Worm (Caenorhabditis elegans) whole organism, L3 larva: ENCODE data around the gene F43H9.4.

Experiments used
- R02D3.7 ChIP-seq: fragments of 150-350 bp; optimal IDR thresholded peaks from 2 replicates; lab custom pipeline; 2014; ENCODE audit warnings: missing biosample characterization, missing genetic modification characterization
- ZK546.5 ChIP-seq: sonication (generic microtip); optimal IDR thresholded peaks from 2 replicates; lab custom pipeline; 2017; ENCODE audit warnings: missing biosample characterization, missing genetic modification characterization
- aly-2 ChIP-seq: fragments of 150-350 bp; optimal IDR thresholded peaks from 2 replicates; lab custom pipeline; 2014; ENCODE audit warnings: missing biosample characterization, missing genetic modification characterization
- ama-1 ChIP-seq: fragments of 150-350 bp; optimal IDR thresholded peaks from 2 replicates; lab custom pipeline; 2018
- ceh-28 ChIP-seq: fragments of 150-350 bp; optimal IDR thresholded peaks from 2 replicates; lab custom pipeline; 2014; ENCODE audit warnings: missing biosample characterization, missing genetic modification reagents, missing genetic modification characterization
- ceh-82 ChIP-seq: fragments of 150-350 bp; optimal IDR thresholded peaks from 2 replicates; lab custom pipeline; 2014; ENCODE audit warnings: missing biosample characterization, missing genetic modification characterization
- egl-27 ChIP-seq: sonication (generic microtip); optimal IDR thresholded peaks from 4 replicates; lab custom pipeline; 2017; ENCODE audit warnings: missing biosample characterization, missing genetic modification reagents, missing genetic modification characterization
- egl-5 ChIP-seq: fragments of 150-350 bp; optimal IDR thresholded peaks from 2 replicates; lab custom pipeline; 2017; ENCODE audit warnings: missing biosample characterization, missing genetic modification reagents, missing genetic modification characterization, inconsistent platforms
- elt-2 ChIP-seq: sonication (generic microtip); optimal IDR thresholded peaks from 2 replicates; lab custom pipeline; 2016; ENCODE audit warnings: missing genetic modification reagents, mild to moderate bottlenecking, missing genetic modification characterization, missing compliant biosample characterization
- elt-3 ChIP-seq, 3 experiments: fragments of 150-350 bp in 1 of 3; sonication (generic microtip) in 2 of 3; optimal IDR thresholded peaks; 2 replicates in 2 of 3; 4 replicates in 1 of 3; lab custom pipeline; 2014 to 2017; ENCODE audit warnings: missing biosample characterization in 3 of 3, missing genetic modification characterization in 3 of 3
- eor-1 ChIP-seq, 2 experiments: fragments of 150-350 bp; optimal IDR thresholded peaks; 2 replicates each; lab custom pipeline; 2014 to 2018; ENCODE audit warnings: missing biosample characterization in 2 of 2, missing genetic modification characterization in 2 of 2
- fkh-10 ChIP-seq: sonication (generic microtip); optimal IDR thresholded peaks from 2 replicates; lab custom pipeline; 2017; ENCODE audit warnings: missing biosample characterization, missing genetic modification reagents, missing genetic modification characterization
- fos-1 ChIP-seq: fragments of 150-350 bp; optimal IDR thresholded peaks from 2 replicates; lab custom pipeline; 2014; ENCODE audit warnings: missing biosample characterization, missing genetic modification characterization
- hmg-11 ChIP-seq: sonication (generic microtip); optimal IDR thresholded peaks from 2 replicates; lab custom pipeline; 2016; ENCODE audit warnings: missing genetic modification characterization, missing compliant biosample characterization
- jun-1 ChIP-seq: fragments of 150-350 bp; optimal IDR thresholded peaks from 2 replicates; lab custom pipeline; 2014; ENCODE audit warnings: missing biosample characterization, missing genetic modification reagents, missing genetic modification characterization
- lin-15B ChIP-seq: fragments of 150-350 bp; optimal IDR thresholded peaks from 2 replicates; lab custom pipeline; 2014; ENCODE audit warnings: missing biosample characterization, missing genetic modification characterization
- lin-39 ChIP-seq: fragments of 150-350 bp; optimal IDR thresholded peaks from 2 replicates; lab custom pipeline; 2018; ENCODE audit warnings: missing biosample characterization, missing genetic modification reagents, missing genetic modification characterization
- lsy-12 ChIP-seq: sonication (generic microtip); optimal IDR thresholded peaks from 2 replicates; lab custom pipeline; 2016; ENCODE audit warnings: mild to moderate bottlenecking, missing genetic modification characterization, missing compliant biosample characterization
- mdl-1 ChIP-seq: fragments of 150-350 bp; optimal IDR thresholded peaks from 2 replicates; lab custom pipeline; 2014; ENCODE audit warnings: missing biosample characterization, missing genetic modification characterization
- nfya-1 ChIP-seq: sonication (generic microtip); optimal IDR thresholded peaks from 2 replicates; lab custom pipeline; 2017; ENCODE audit warnings: missing genetic modification characterization, mild to moderate bottlenecking, missing compliant biosample characterization, antibody characterized with exemption, moderate library complexity; ENCODE audit not compliant: insufficient read depth
- nhr-11 ChIP-seq: fragments of 150-350 bp; optimal IDR thresholded peaks from 2 replicates; lab custom pipeline; 2014; ENCODE audit warnings: missing biosample characterization, missing genetic modification characterization
- nhr-237 ChIP-seq: fragments of 150-350 bp; optimal IDR thresholded peaks from 2 replicates; lab custom pipeline; 2014; ENCODE audit warnings: missing biosample characterization, missing genetic modification characterization
- nhr-28 ChIP-seq: fragments of 150-350 bp; optimal IDR thresholded peaks from 2 replicates; lab custom pipeline; 2014; ENCODE audit warnings: missing biosample characterization, missing genetic modification characterization
- nhr-67 ChIP-seq: fragments of 150-350 bp; optimal IDR thresholded peaks from 2 replicates; lab custom pipeline; 2014; ENCODE audit warnings: missing biosample characterization, missing genetic modification characterization
- nhr-77 ChIP-seq: fragments of 150-350 bp; optimal IDR thresholded peaks from 2 replicates; lab custom pipeline; 2014; ENCODE audit warnings: missing biosample characterization, missing genetic modification characterization
- pha-4 ChIP-seq: fragments of 150-350 bp; optimal IDR thresholded peaks from 2 replicates; lab custom pipeline; 2014; ENCODE audit warnings: missing biosample characterization, missing genetic modification reagents, missing genetic modification characterization
- pqm-1 ChIP-seq: fragments of 150-350 bp; optimal IDR thresholded peaks from 2 replicates; lab custom pipeline; 2017; ENCODE audit warnings: missing biosample characterization, missing genetic modification characterization, inconsistent platforms
- sea-2 ChIP-seq: fragments of 150-350 bp; sonication (generic microtip); optimal IDR thresholded peaks from 4 replicates; lab custom pipeline; 2014; ENCODE audit warnings: missing biosample characterization, missing genetic modification reagents, missing genetic modification characterization
- skn-1 ChIP-seq: fragments of 150-350 bp; optimal IDR thresholded peaks from 2 replicates; lab custom pipeline; 2014; ENCODE audit warnings: missing biosample characterization, missing genetic modification characterization
- unc-62 ChIP-seq: fragments of 150-350 bp; sonication (generic microtip); optimal IDR thresholded peaks from 4 replicates; lab custom pipeline; 2014; ENCODE audit warnings: missing biosample characterization, missing genetic modification reagents, missing genetic modification characterization
- zag-1 ChIP-seq: fragments of 150-350 bp; optimal IDR thresholded peaks from 2 replicates; lab custom pipeline; 2014; ENCODE audit warnings: missing biosample characterization, missing genetic modification characterization
- ztf-4 ChIP-seq: fragments of 150-350 bp; optimal IDR thresholded peaks from 2 replicates; lab custom pipeline; 2014; ENCODE audit warnings: missing biosample characterization, missing genetic modification characterization

F43H9.4 gene

DNA sequence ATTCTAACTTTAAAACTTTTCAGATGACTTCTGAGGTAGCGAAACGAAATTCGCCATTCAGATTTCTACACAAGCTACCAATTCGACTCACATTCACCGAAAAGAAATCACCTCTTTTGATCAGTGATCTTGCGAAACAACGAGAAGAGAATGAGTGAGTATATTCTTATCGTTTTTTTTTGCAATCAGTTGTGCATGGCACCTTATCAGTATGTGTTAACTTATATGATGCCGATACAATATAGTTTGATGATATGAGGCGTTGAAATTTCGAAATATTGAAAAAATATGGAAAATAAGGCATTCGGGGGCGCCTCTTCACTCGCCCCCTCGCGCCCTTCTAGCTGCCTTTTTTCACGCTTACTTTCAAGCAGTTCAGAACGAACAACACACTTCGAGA lies 8.6 kb upstream of the F43H9.4 start:
- peak; percentile 92 for TF ChIP-seq pqm-1 (tag; lab: Kevin White, UChicago)
- no peak for TF ChIP-seq nhr-67
- peak; percentile 31 for TF ChIP-seq pha-4 (tag; lab: Kevin White, UChicago)
- TF ChIP-seq elt-2 (tag; lab: Kevin White, UChicago), result peak; percentile 96
- no peak for TF ChIP-seq R02D3.7
- TF ChIP-seq nhr-11 (tag; lab: Kevin White, UChicago), result no peak
- TF ChIP-seq ceh-82 (tag; lab: Kevin White, UChicago), result no peak
- TF ChIP-seq unc-62, result no peak
- no peak for TF ChIP-seq aly-2 (tag; lab: Kevin White, UChicago)
- TF ChIP-seq ztf-4 (tag; lab: Kevin White, UChicago), result no peak
- peak; percentile 6 for TF ChIP-seq jun-1 (tag; lab: Kevin White, UChicago)
- no peak for TF ChIP-seq elt-3 (tag; optimal IDR thresholded peaks at IDR 0.05; lab: Kevin White, UChicago)

DNA sequence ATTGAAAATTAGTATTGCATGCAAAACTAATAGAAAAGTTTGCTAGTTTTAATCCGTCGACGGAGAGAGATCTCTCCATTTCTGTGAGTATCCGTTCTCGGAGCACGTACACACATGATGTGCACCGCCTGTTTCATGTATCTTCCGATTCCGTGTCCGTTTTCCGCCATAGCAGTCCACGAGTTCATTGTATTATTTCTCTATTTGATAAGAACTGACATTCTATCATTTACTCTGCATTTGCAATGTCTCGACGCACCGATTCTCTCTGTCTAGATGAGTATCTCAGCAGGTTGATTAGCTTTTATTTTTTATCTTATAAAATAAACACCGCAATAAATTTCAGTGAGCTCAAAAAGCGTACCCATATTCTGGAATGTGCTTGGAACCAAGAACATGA lies 7.6 kb upstream of the F43H9.4 start:
- TF ChIP-seq pqm-1 (tag; lab: Kevin White, UChicago), result peak; percentile 22
- TF ChIP-seq elt-2 (tag; lab: Kevin White, UChicago), result peak; percentile 64
- TF ChIP-seq ama-1, result no peak
- TF ChIP-seq nhr-77 (tag; lab: Kevin White, UChicago), result no peak
- TF ChIP-seq mdl-1 (tag; lab: Kevin White, UChicago), result no peak
- TF ChIP-seq, all 47 proteins: peak for 2

ce11 chrV:8019783-8020182 lies 6.7 kb upstream of the F43H9.4 start:
- TF ChIP-seq nhr-28 (tag; lab: Kevin White, UChicago) (no peak), hmg-11 (tag; lab: Kevin White, UChicago) (no peak), ceh-82 (tag; lab: Kevin White, UChicago) (no peak), eor-1 (tag; optimal IDR thresholded peaks at IDR 0.05; lab: Kevin White, UChicago) (no peak), ZK546.5 (no peak), elt-2 (tag; lab: Kevin White, UChicago) (peak; percentile 65), jun-1 (tag; lab: Kevin White, UChicago) (peak; percentile 8), ceh-28 (no peak), ztf-4 (tag; lab: Kevin White, UChicago) (no peak), pqm-1 (tag; lab: Kevin White, UChicago) (peak; percentile 78), lsy-12 (tag; lab: Kevin White, UChicago) (no peak), skn-1 (no peak), nhr-237 (tag; lab: Kevin White, UChicago) (no peak), zag-1 (tag; lab: Kevin White, UChicago) (no peak)

DNA sequence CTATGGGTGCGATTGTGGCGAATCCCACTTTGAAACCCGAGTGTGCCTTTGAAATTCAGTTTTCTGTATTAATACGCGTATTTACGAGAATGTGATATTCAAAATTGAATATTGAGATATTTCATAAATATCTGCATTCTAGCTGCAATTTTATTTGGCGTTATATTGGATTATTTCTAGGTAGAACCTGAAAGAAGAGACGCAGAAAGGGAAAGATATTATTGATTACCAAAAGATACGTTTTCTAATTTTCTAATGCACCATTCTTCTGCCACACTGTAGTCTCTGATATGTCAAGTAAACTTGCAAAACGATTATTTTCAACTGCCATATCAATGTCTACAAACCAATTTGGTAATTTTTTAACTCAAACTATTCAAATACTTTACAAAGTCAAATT lies 4.5 kb upstream of the F43H9.4 start, which contains the start of gene ech-3:
ech-3 (plus strand) TSS at position 178 of the 400 bp plus-strand sequence.
- TF ChIP-seq nfya-1 (tag; lab: Kevin White, UChicago), result no peak
- TF ChIP-seq pqm-1 (tag; lab: Kevin White, UChicago), result peak; percentile 21
- peak; percentile 39 for TF ChIP-seq elt-2 (tag; lab: Kevin White, UChicago)
- TF ChIP-seq ceh-28, result peak; percentile 75
- TF ChIP-seq ama-1, result no peak
- peak; percentile 51 for TF ChIP-seq pha-4 (tag; lab: Kevin White, UChicago)

DNA sequence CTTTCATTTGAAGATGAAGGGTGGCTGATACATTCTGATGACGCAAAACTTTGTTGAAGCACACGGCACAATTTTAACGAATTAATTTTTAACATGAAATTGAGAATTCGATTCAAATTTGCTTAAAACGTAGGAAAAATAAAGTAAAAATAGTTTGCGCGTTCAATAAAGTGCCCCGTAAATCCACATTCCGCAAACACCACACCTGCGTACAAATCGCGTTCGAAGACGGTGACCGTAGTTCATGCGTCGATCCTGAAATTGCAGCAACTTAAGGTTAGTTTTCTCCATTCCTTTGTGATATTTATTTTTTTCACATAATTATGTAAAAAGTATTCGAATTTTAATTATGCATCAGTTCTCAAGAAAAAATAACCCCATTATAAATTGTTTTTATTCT lies 1.8 kb upstream of the F43H9.4 start, which contains the start of gene F43H9.3:
F43H9.3 (minus strand) TSS at position 189 of the 400 bp plus-strand sequence.
- TF ChIP-seq lsy-12 (tag; lab: Kevin White, UChicago), result no peak
- peak; percentile 18 for TF ChIP-seq hmg-11 (tag; lab: Kevin White, UChicago)
- TF ChIP-seq fkh-10 (GFP tag; lab: Kevin White, UChicago), result no peak
- no peak for TF ChIP-seq nhr-11 (tag; lab: Kevin White, UChicago)
- no peak for TF ChIP-seq sea-2 (GFP tag; lab: Kevin White, UChicago)
- TF ChIP-seq pha-4 (tag; lab: Kevin White, UChicago), result peak; percentile 30
- TF ChIP-seq ama-1, result no peak
- TF ChIP-seq ceh-82 (tag; lab: Kevin White, UChicago), result no peak
- TF ChIP-seq zag-1 (tag; lab: Kevin White, UChicago), result no peak
- TF ChIP-seq jun-1 (tag; lab: Kevin White, UChicago), result no peak
- no peak for TF ChIP-seq ZK546.5
- TF ChIP-seq lin-39, result no peak
- no peak for TF ChIP-seq mdl-1 (tag; lab: Kevin White, UChicago)
- TF ChIP-seq nhr-77 (tag; lab: Kevin White, UChicago), result no peak
- peak; percentile 89 for TF ChIP-seq R02D3.7
- TF ChIP-seq fos-1, result no peak
- TF ChIP-seq egl-5 (tag; lab: Kevin White, UChicago), result no peak
- TF ChIP-seq skn-1, result no peak
- TF ChIP-seq egl-27 (tag; lab: Kevin White, UChicago), result no peak
- peak; percentile 2 for TF ChIP-seq lin-15B
- peak; percentile 28 for TF ChIP-seq nfya-1 (tag; lab: Kevin White, UChicago)
- TF ChIP-seq aly-2 (tag; lab: Kevin White, UChicago), result no peak
- TF ChIP-seq, all 47 proteins: peak for 5
